Worm (Caenorhabditis elegans) whole organism, young adult: ENCODE measurements around the gene R166.3.
A peak's percentile ranks its signal among the peaks of the same experiment; 100 is the strongest.

ENCODE experiments used
- B0035.1 ChIP-seq: sonication (generic microtip); optimal IDR thresholded peaks from 2 replicates; lab custom pipeline; 2016; ENCODE audit warnings: missing genetic modification characterization, mild to moderate bottlenecking, missing compliant biosample characterization, missing genotype, missing genetic modification reagents
- B0336.3 ChIP-seq: fragments of 200-800 bp; sonication (Bioruptor generic); IDR thresholded peaks from 2 replicates; pipeline ENCODE4 v1.3.6; 2022; ENCODE audit warnings: missing genetic modification characterization, missing compliant biosample characterization
- C06A6.2 ChIP-seq: fragments of 200-800 bp; sonication (Bioruptor generic); conservative IDR thresholded peaks from 2 replicates; pipeline ENCODE4 v1.3.6; 2022; ENCODE audit warnings: missing genetic modification characterization, missing compliant biosample characterization
- C17E4.6 ChIP-seq: fragments of 200-800 bp; sonication (Bioruptor generic); IDR thresholded peaks from 2 replicates; pipeline ENCODE4 v1.3.6; 2022; ENCODE audit warnings: missing genetic modification reagents, missing genetic modification characterization, missing compliant biosample characterization
- D2030.7 ChIP-seq: fragments of 200-800 bp; sonication (Bioruptor generic); IDR thresholded peaks from 2 replicates; pipeline ENCODE4 v1.3.6; 2022; ENCODE audit warnings: missing genetic modification reagents, missing genetic modification characterization, missing compliant biosample characterization
- F22D6.2 ChIP-seq: sonication (generic microtip); optimal IDR thresholded peaks from 2 replicates; lab custom pipeline; 2016; ENCODE audit warnings: mild to moderate bottlenecking, missing genetic modification characterization, missing compliant biosample characterization
- F33H1.4 ChIP-seq: fragments of 200-800 bp; sonication (Bioruptor generic); IDR thresholded peaks from 2 replicates; pipeline ENCODE4 v1.3.6; 2022; ENCODE audit warnings: missing genetic modification reagents, missing genetic modification characterization, missing compliant biosample characterization
- F49E8.2 ChIP-seq: sonication (generic microtip); optimal IDR thresholded peaks from 3 replicates; lab custom pipeline; 2017; ENCODE audit warnings: missing genetic modification characterization, mild to moderate bottlenecking, missing compliant biosample characterization, antibody characterized with exemption, moderate library complexity; ENCODE audit not compliant: insufficient read depth
- F55B11.4 ChIP-seq: sonication (generic microtip); optimal IDR thresholded peaks from 2 replicates; lab custom pipeline; 2016; ENCODE audit warnings: missing compliant biosample characterization, missing genetic modification characterization, borderline replicate concordance; ENCODE audit not compliant: insufficient read depth
- F57A8.1 ChIP-seq: fragments of 200-800 bp; sonication (Bioruptor generic); optimal IDR thresholded peaks from 2 replicates; lab custom pipeline; 2018; ENCODE audit warnings: mild to moderate bottlenecking, missing genetic modification characterization, moderate library complexity, missing compliant biosample characterization
- K11D2.4 ChIP-seq: fragments of 200-800 bp; sonication (Bioruptor generic); IDR thresholded peaks from 2 replicates; pipeline ENCODE4 v1.3.6; 2022; ENCODE audit warnings: missing genetic modification reagents, missing genetic modification characterization, missing compliant biosample characterization
- Y95B8A.8 ChIP-seq: fragments of 200-800 bp; sonication (Bioruptor generic); IDR thresholded peaks from 2 replicates; pipeline ENCODE4 v1.3.6; 2022; ENCODE audit warnings: missing genetic modification reagents, missing genetic modification characterization, missing compliant biosample characterization
- akir-1 ChIP-seq: fragments of 200-800 bp; sonication (Bioruptor generic); optimal IDR thresholded peaks from 2 replicates; lab custom pipeline; 2018; ENCODE audit warnings: mild to moderate bottlenecking, missing genetic modification characterization, moderate library complexity, missing compliant biosample characterization
- aptf-2 ChIP-seq: fragments of 200-800 bp; sonication (Bioruptor generic); conservative IDR thresholded peaks from 2 replicates; pipeline ENCODE4 v1.3.6; 2022; ENCODE audit warnings: missing genetic modification reagents, missing genetic modification characterization, missing compliant biosample characterization
- atf-7 ChIP-seq: sonication (generic microtip); optimal IDR thresholded peaks from 2 replicates; lab custom pipeline; 2017; ENCODE audit warnings: mild to moderate bottlenecking, missing genetic modification characterization, missing compliant biosample characterization
- attf-6 ChIP-seq: fragments of 200-800 bp; sonication (Bioruptor generic); IDR thresholded peaks from 2 replicates; pipeline ENCODE4 v1.3.6; 2022; ENCODE audit warnings: missing genetic modification reagents, missing genetic modification characterization, missing compliant biosample characterization
- bed-1 ChIP-seq: fragments of 200-800 bp; sonication (Bioruptor generic); IDR thresholded peaks from 2 replicates; pipeline ENCODE4 v1.3.6; 2022; ENCODE audit warnings: missing genetic modification reagents, missing genetic modification characterization, missing compliant biosample characterization
- ccch-3 ChIP-seq: fragments of 200-800 bp; sonication (Bioruptor generic); optimal IDR thresholded peaks from 2 replicates; lab custom pipeline; 2018; ENCODE audit warnings: mild to moderate bottlenecking, missing genetic modification characterization, missing compliant biosample characterization
- cebp-2 ChIP-seq: fragments of 200-800 bp; sonication (Bioruptor generic); IDR thresholded peaks from 2 replicates; pipeline ENCODE4 v1.3.6; 2022; ENCODE audit warnings: missing genetic modification characterization, missing compliant biosample characterization
- ceh-100 ChIP-seq: fragments of 200-800 bp; sonication (Bioruptor generic); IDR thresholded peaks from 2 replicates; pipeline ENCODE4 v1.3.6; 2022; ENCODE audit warnings: missing genetic modification reagents, missing genetic modification characterization, missing compliant biosample characterization
- dox-1 ChIP-seq: fragments of 200-800 bp; sonication (Bioruptor generic); IDR thresholded peaks from 2 replicates; pipeline ENCODE4 v1.3.6; 2022; ENCODE audit warnings: missing genetic modification reagents, missing genetic modification characterization, missing compliant biosample characterization
- dpl-1 ChIP-seq: fragments of 150-350 bp; optimal IDR thresholded peaks from 2 replicates; lab custom pipeline; 2014; ENCODE audit warnings: missing biosample characterization, missing genetic modification reagents, missing genetic modification characterization
- egl-18 ChIP-seq: fragments of 200-800 bp; sonication (Bioruptor generic); IDR thresholded peaks from 2 replicates; pipeline ENCODE4 v1.3.6; 2022; ENCODE audit warnings: missing genetic modification reagents, missing genetic modification characterization, missing compliant biosample characterization
- ets-4 ChIP-seq: fragments of 200-800 bp; sonication (Bioruptor generic); optimal IDR thresholded peaks from 2 replicates; lab custom pipeline; 2018; ENCODE audit warnings: mild to moderate bottlenecking, missing genetic modification characterization, missing compliant biosample characterization
- hlh-26 ChIP-seq: fragments of 200-800 bp; sonication (Bioruptor generic); conservative IDR thresholded peaks from 2 replicates; pipeline ENCODE4 v1.3.6; 2022; ENCODE audit warnings: missing genetic modification reagents, missing genetic modification characterization, missing compliant biosample characterization
- hrde-1 ChIP-seq: sonication (generic microtip); optimal IDR thresholded peaks from 2 replicates; lab custom pipeline; 2016; ENCODE audit warnings: missing genetic modification characterization, mild to moderate bottlenecking, missing compliant biosample characterization, moderate library complexity, missing genotype, missing genetic modification reagents, borderline replicate concordance
- let-526 ChIP-seq: fragments of 200-800 bp; sonication (Bioruptor generic); IDR thresholded peaks from 2 replicates; pipeline ENCODE4 v1.3.6; 2022; ENCODE audit warnings: missing genetic modification reagents, missing genetic modification characterization, missing compliant biosample characterization
- let-607 ChIP-seq, 2 experiments: fragments of 200-800 bp in 1 of 2; sonication (Bioruptor generic) in 1 of 2; sonication (generic microtip) in 1 of 2; optimal IDR thresholded peaks; 2 replicates each; lab custom pipeline; 2016 to 2018; ENCODE audit warnings: mild to moderate bottlenecking in 2 of 2, missing compliant biosample characterization in 2 of 2, missing genetic modification characterization in 2 of 2, moderate library complexity in 2 of 2, missing genotype in 1 of 2
- lir-1 ChIP-seq: fragments of 200-800 bp; sonication (Bioruptor generic); conservative IDR thresholded peaks from 2 replicates; pipeline ENCODE4 v1.3.6; 2022; ENCODE audit warnings: missing genetic modification reagents, missing genetic modification characterization, missing compliant biosample characterization
- madf-8 ChIP-seq: fragments of 200-800 bp; sonication (Bioruptor generic); conservative IDR thresholded peaks from 2 replicates; pipeline ENCODE4 v1.3.6; 2022; ENCODE audit warnings: missing genetic modification reagents, missing genetic modification characterization, missing compliant biosample characterization
- mel-28 ChIP-seq: sonication (generic microtip); optimal IDR thresholded peaks from 2 replicates; lab custom pipeline; 2016; ENCODE audit warnings: borderline replicate concordance, mild to moderate bottlenecking, missing genetic modification characterization, missing compliant biosample characterization
- nfya-1 ChIP-seq: sonication (generic microtip); optimal IDR thresholded peaks from 2 replicates; lab custom pipeline; 2017; ENCODE audit warnings: antibody characterized with exemption, missing compliant biosample characterization, missing genetic modification characterization, borderline replicate concordance; ENCODE audit not compliant: insufficient read depth
- nhr-80 ChIP-seq: sonication (generic microtip); optimal IDR thresholded peaks from 2 replicates; lab custom pipeline; 2016; ENCODE audit warnings: missing genetic modification characterization, missing compliant biosample characterization
- nhr-90 ChIP-seq: sonication (generic microtip); optimal IDR thresholded peaks from 2 replicates; lab custom pipeline; 2016; ENCODE audit warnings: missing genotype, mild to moderate bottlenecking, missing genetic modification characterization, missing compliant biosample characterization
- pbrm-1 ChIP-seq: fragments of 200-800 bp; sonication (Bioruptor generic); IDR thresholded peaks from 2 replicates; pipeline ENCODE4 v1.3.6; 2022; ENCODE audit warnings: missing genetic modification reagents, missing genetic modification characterization, missing compliant biosample characterization
- pha-4 ChIP-seq: fragments of 150-350 bp; sonication (generic microtip); optimal IDR thresholded peaks from 2 replicates; lab custom pipeline; 2014; ENCODE audit warnings: missing biosample characterization, missing genetic modification reagents, missing genetic modification characterization
- rec-8 ChIP-seq, 2 experiments: sonication (generic microtip); optimal IDR thresholded peaks; 2 replicates each; lab custom pipeline; 2016; ENCODE audit warnings: mild to moderate bottlenecking in 2 of 2, missing genetic modification characterization in 2 of 2, missing genetic modification reagents in 2 of 2, missing genotype in 2 of 2, missing biosample characterization in 1 of 2, missing compliant biosample characterization in 1 of 2, moderate library complexity in 1 of 2
- snpc-1.1 ChIP-seq: sonication (generic microtip); optimal IDR thresholded peaks from 2 replicates; lab custom pipeline; 2017; ENCODE audit warnings: missing genetic modification characterization, mild to moderate bottlenecking, missing compliant biosample characterization, antibody characterized with exemption, moderate library complexity, missing genotype, missing genetic modification reagents; ENCODE audit not compliant: insufficient read depth
- snpc-1.3 ChIP-seq: sonication (generic microtip); optimal IDR thresholded peaks from 2 replicates; lab custom pipeline; 2017; ENCODE audit warnings: missing genetic modification characterization, mild to moderate bottlenecking, missing compliant biosample characterization, antibody characterized with exemption, moderate library complexity, missing genotype, missing genetic modification reagents; ENCODE audit not compliant: insufficient read depth
- snpc-4 ChIP-seq, 5 experiments: fragments of 150-350 bp in 1 of 5; sonication (generic microtip) in 4 of 5; optimal IDR thresholded peaks; 2 replicates each; lab custom pipeline; 2014 to 2018; ENCODE audit warnings: missing genetic modification characterization in 5 of 5, missing biosample characterization in 3 of 5, antibody characterized with exemption in 2 of 5, mild to moderate bottlenecking in 2 of 5, missing compliant biosample characterization in 2 of 5, missing genotype in 2 of 5, moderate library complexity in 2 of 5, missing genetic modification reagents in 1 of 5
- somi-1 ChIP-seq: fragments of 200-800 bp; sonication (Bioruptor generic); optimal IDR thresholded peaks from 2 replicates; lab custom pipeline; 2018; ENCODE audit warnings: mild to moderate bottlenecking, missing genetic modification characterization, missing compliant biosample characterization
- unc-62 ChIP-seq: fragments of 150-350 bp; optimal IDR thresholded peaks from 2 replicates; lab custom pipeline; 2014; ENCODE audit warnings: missing biosample characterization, missing genetic modification reagents, missing genetic modification characterization
- zim-3 ChIP-seq: sonication (generic microtip); optimal IDR thresholded peaks from 2 replicates; lab custom pipeline; 2017; ENCODE audit warnings: mild to moderate bottlenecking, missing genetic modification characterization, moderate library complexity, missing compliant biosample characterization
- ztf-22 ChIP-seq: fragments of 200-800 bp; sonication (Bioruptor generic); optimal IDR thresholded peaks from 2 replicates; lab custom pipeline; 2018; ENCODE audit warnings: mild to moderate bottlenecking, missing genetic modification characterization, moderate library complexity, missing compliant biosample characterization
- ztf-28 ChIP-seq: fragments of 200-800 bp; sonication (Bioruptor generic); IDR thresholded peaks from 2 replicates; pipeline ENCODE4 v1.3.6; 2022; ENCODE audit warnings: missing genetic modification reagents, missing genetic modification characterization, missing compliant biosample characterization

R166.3 gene

ce11 chrII:10555484-10556075 lies 16.4 kb upstream of the R166.3 start (continued):
- TF ChIP-seq B0336.3 (GFP tag; lab: Robert Waterston, UW) (peak; percentile 73), F49E8.2 (no peak), B0035.1 (tag; lab: Kevin White, UChicago) (peak; percentile 9), lir-1 (GFP tag; lab: Robert Waterston, UW) (peak; percentile 15; the same call in 1 of the 2 replicates), let-607 (tag; optimal IDR thresholded peaks at IDR 0.05; lab: Kevin White, UChicago) (peak in 1 of 2 experiments; percentile 19), let-526 (GFP tag; lab: Robert Waterston, UW) (0 out of 2 replicates have a peak, but pooled peaks have one; percentile 19), nhr-90 (tag; lab: Kevin White, UChicago) (peak; percentile 55), nhr-80 (tag; lab: Kevin White, UChicago) (peak; percentile 72), snpc-1.1 (tag; lab: Kevin White, UChicago) (no peak), cebp-2 (GFP tag; lab: Robert Waterston, UW) (no peak), ztf-22 (GFP tag; lab: Kevin White, UChicago) (no peak), pbrm-1 (GFP tag; lab: Robert Waterston, UW) (peak; percentile 8; the same call in 1 of the 2 replicates), ccch-3 (no peak), D2030.7 (GFP tag; lab: Robert Waterston, UW) (no peak), madf-8 (GFP tag; lab: Robert Waterston, UW) (no peak), akir-1 (GFP tag; lab: Kevin White, UChicago) (no peak), bed-1 (GFP tag; lab: Robert Waterston, UW) (no peak), dpl-1 (GFP tag; lab: Kevin White, UChicago) (no peak), hlh-26 (GFP tag; lab: Robert Waterston, UW) (no peak), unc-62 (GFP tag; lab: Kevin White, UChicago) (peak; percentile 16), F33H1.4 (GFP tag; lab: Robert Waterston, UW) (peak; percentile 7; the same call in 1 of the 2 replicates), egl-18 (GFP tag; lab: Robert Waterston, UW) (no peak), somi-1 (GFP tag; lab: Kevin White, UChicago) (peak; percentile 31), zim-3 (tag; lab: Kevin White, UChicago) (no peak), hrde-1 (tag; lab: Kevin White, UChicago) (no peak), C17E4.6 (GFP tag; lab: Robert Waterston, UW) (no peak), Y95B8A.8 (GFP tag; lab: Robert Waterston, UW) (0 out of 2 replicates have a peak, but pooled peaks have one; percentile 36), ztf-28 (GFP tag; lab: Robert Waterston, UW) (no peak), pha-4 (tag; lab: Kevin White, UChicago) (peak; percentile 51), atf-7 (tag; lab: Kevin White, UChicago) (peak; percentile 30), nfya-1 (no peak), F22D6.2 (no peak), F55B11.4 (no peak), snpc-4 (GFP tag; optimal IDR thresholded peaks at IDR 0.05; lab: Kevin White, UChicago) (no peak), snpc-4 (tag; optimal IDR thresholded peaks at IDR 0.05; lab: Kevin White, UChicago) (peak in 2 of 4 experiments; percentile 36 to 68), rec-8 (tag; optimal IDR thresholded peaks at IDR 0.05; lab: Kevin White, UChicago) (no peak), F57A8.1 (GFP tag; lab: Kevin White, UChicago) (no peak), attf-6 (GFP tag; lab: Robert Waterston, UW) (no peak), C06A6.2 (GFP tag; lab: Robert Waterston, UW) (no peak; the same call in 1 of the 2 replicates), ets-4 (GFP tag; lab: Kevin White, UChicago) (peak; percentile 80), K11D2.4 (peak; percentile 17; the same call in 1 of the 2 replicates), ceh-100 (GFP tag; lab: Robert Waterston, UW) (no peak), snpc-1.3 (tag; lab: Kevin White, UChicago) (no peak), aptf-2 (0 out of 2 replicates have a peak, but pooled peaks have one; percentile 38), mel-28 (tag; lab: Kevin White, UChicago) (no peak), dox-1 (GFP tag; lab: Robert Waterston, UW) (peak; percentile 72; the same call in 1 of the 2 replicates)
